Fruit fly (Drosophila melanogaster) whole organism, embryonic: ENCODE results near the gene TfIIA-S.
A peak's percentile ranks its signal among the peaks of the same experiment; 100 is the strongest.

Experiments used
- Ada2b ChIP-seq: fragments of 200-800 bp; sonication (Bioruptor generic); IDR thresholded peaks from 2 replicates; pipeline ENCODE4 v1.3.6; 2022; ENCODE audit warnings: missing biosample characterization, missing genetic modification characterization
- Asciz ChIP-seq: fragments of 200-800 bp; sonication (Bioruptor generic); optimal IDR thresholded peaks from 2 replicates; lab custom pipeline; 2017; ENCODE audit warnings: missing biosample characterization, mild to moderate bottlenecking, missing genetic modification characterization, missing genetic modification reagents
- CG11504 ChIP-seq: fragments of 200-800 bp; sonication (Bioruptor generic); optimal IDR thresholded peaks from 3 replicates; lab custom pipeline; 2019; ENCODE audit warnings: missing biosample characterization, mild to moderate bottlenecking, missing genetic modification characterization, moderate library complexity
- CG11560 ChIP-seq: fragments of 200-800 bp; sonication (Bioruptor generic); IDR thresholded peaks from 3 replicates; pipeline ENCODE4 v1.3.6; 2022; ENCODE audit warnings: missing biosample characterization, missing genetic modification characterization
- CG12071 ChIP-seq: fragments of 200-800 bp; sonication (Bioruptor generic); optimal IDR thresholded peaks from 3 replicates; lab custom pipeline; 2018; ENCODE audit warnings: missing biosample characterization, mild to moderate bottlenecking, missing genetic modification characterization
- CG14050 ChIP-seq: fragments of 200-800 bp; sonication (Bioruptor generic); IDR thresholded peaks from 3 replicates; pipeline ENCODE4 v1.3.6; 2022; ENCODE audit warnings: missing biosample characterization, missing genetic modification characterization
- CG2116 ChIP-seq: fragments of 200-800 bp; sonication (Bioruptor generic); optimal IDR thresholded peaks from 3 replicates; lab custom pipeline; 2018; ENCODE audit warnings: missing biosample characterization, mild to moderate bottlenecking, missing genetic modification characterization
- CG2202 ChIP-seq: fragments of 200-800 bp; sonication (Bioruptor generic); optimal IDR thresholded peaks from 2 replicates; lab custom pipeline; 2018; ENCODE audit warnings: missing biosample characterization, mild to moderate bottlenecking, missing genetic modification characterization
- CG30403 ChIP-seq: fragments of 200-800 bp; sonication (Bioruptor generic); optimal IDR thresholded peaks from 3 replicates; lab custom pipeline; 2016; ENCODE audit warnings: missing biosample characterization, missing genetic modification characterization
- CG3847 ChIP-seq: fragments of 200-800 bp; sonication (Bioruptor generic); IDR thresholded peaks from 2 replicates; pipeline ENCODE4 v1.3.6; 2022; ENCODE audit warnings: missing biosample characterization, missing genetic modification characterization
- CG4282 ChIP-seq: fragments of 200-800 bp; sonication (Bioruptor generic); optimal IDR thresholded peaks from 2 replicates; lab custom pipeline; 2016; ENCODE audit warnings: missing biosample characterization, missing genetic modification characterization
- CG4617 ChIP-seq: fragments of 200-800 bp; sonication (Bioruptor generic); optimal IDR thresholded peaks from 3 replicates; lab custom pipeline; 2016; ENCODE audit warnings: missing biosample characterization, missing genetic modification characterization, borderline replicate concordance
- CG5180 ChIP-seq: fragments of 200-800 bp; sonication (Bioruptor generic); optimal IDR thresholded peaks from 3 replicates; lab custom pipeline; 2017; ENCODE audit warnings: missing biosample characterization, missing genetic modification characterization, mild to moderate bottlenecking, moderate library complexity, missing genetic modification reagents
- CG6654 ChIP-seq: fragments of 200-800 bp; sonication (Bioruptor generic); optimal IDR thresholded peaks from 2 replicates; lab custom pipeline; 2017; ENCODE audit warnings: missing biosample characterization, mild to moderate bottlenecking, missing genetic modification characterization
- CG6683 ChIP-seq: fragments of 200-800 bp; sonication (Bioruptor generic); optimal IDR thresholded peaks from 2 replicates; lab custom pipeline; 2017; ENCODE audit warnings: missing biosample characterization, mild to moderate bottlenecking, missing genetic modification characterization, missing genetic modification reagents
- CG6813 ChIP-seq: fragments of 200-800 bp; sonication (Bioruptor generic); optimal IDR thresholded peaks from 2 replicates; lab custom pipeline; 2017; ENCODE audit warnings: missing biosample characterization, missing genetic modification characterization, mild to moderate bottlenecking, moderate library complexity, missing genetic modification reagents
- CG7745 ChIP-seq: fragments of 200-800 bp; sonication (Bioruptor generic); optimal IDR thresholded peaks from 2 replicates; lab custom pipeline; 2018; ENCODE audit warnings: missing biosample characterization, mild to moderate bottlenecking, missing genetic modification characterization, moderate library complexity
- Dek ChIP-seq: fragments of 200-800 bp; sonication (Bioruptor generic); optimal IDR thresholded peaks from 3 replicates; lab custom pipeline; 2019; ENCODE audit warnings: missing biosample characterization, mild to moderate bottlenecking, missing genetic modification characterization, moderate library complexity
- ERR ChIP-seq: fragments of 200-800 bp; sonication (Bioruptor generic); optimal IDR thresholded peaks from 2 replicates; lab custom pipeline; 2016; ENCODE audit warnings: missing biosample characterization, missing genetic modification characterization
- Fer3 ChIP-seq: fragments of 200-800 bp; sonication (Bioruptor generic); optimal IDR thresholded peaks from 2 replicates; lab custom pipeline; 2018; ENCODE audit warnings: missing biosample characterization, mild to moderate bottlenecking, missing genetic modification characterization, moderate library complexity
- Hmr ChIP-seq: fragments of 200-800 bp; sonication (Bioruptor generic); optimal IDR thresholded peaks from 3 replicates; lab custom pipeline; 2017; ENCODE audit warnings: mild to moderate bottlenecking, missing biosample characterization, missing genetic modification reagents, missing genetic modification characterization
- Hmx ChIP-seq: fragments of 200-800 bp; sonication (Bioruptor generic); optimal IDR thresholded peaks from 2 replicates; lab custom pipeline; 2016; ENCODE audit warnings: missing biosample characterization, missing genetic modification characterization
- Jarid2 ChIP-seq: fragments of 200-800 bp; sonication (Bioruptor generic); optimal IDR thresholded peaks from 3 replicates; lab custom pipeline; 2017; ENCODE audit warnings: mild to moderate bottlenecking, missing biosample characterization, missing genetic modification reagents, missing genetic modification characterization
- MESR4 ChIP-seq: fragments of 200-800 bp; sonication (Bioruptor generic); optimal IDR thresholded peaks from 2 replicates; lab custom pipeline; 2018; ENCODE audit warnings: missing biosample characterization, mild to moderate bottlenecking, missing genetic modification characterization, moderate library complexity
- Optix ChIP-seq: fragments of 200-800 bp; sonication (Bioruptor generic); IDR thresholded peaks from 3 replicates; pipeline ENCODE4 v1.3.6; 2022; ENCODE audit warnings: missing biosample characterization, missing genetic modification characterization
- Spps ChIP-seq: fragments of 200-800 bp; sonication (Bioruptor generic); optimal IDR thresholded peaks from 2 replicates; lab custom pipeline; 2018; ENCODE audit warnings: missing biosample characterization, mild to moderate bottlenecking, missing genetic modification characterization
- TFAM ChIP-seq: fragments of 200-800 bp; sonication (Bioruptor generic); optimal IDR thresholded peaks from 2 replicates; lab custom pipeline; 2017; ENCODE audit warnings: missing biosample characterization, missing genetic modification characterization, inconsistent platforms
- Trl ChIP-seq, 3 experiments: fragments of >200 bp in 2 of 3; fragments of 200-800 bp in 1 of 3; sonication (Bioruptor generic) in 1 of 3; optimal IDR thresholded peaks; 2 replicates in 1 of 3; 3 replicates in 2 of 3; lab custom pipeline; 2016 to 2017; ENCODE audit warnings: missing biosample characterization in 1 of 3, missing genetic modification characterization in 1 of 3
- Usf ChIP-seq: fragments of 200-800 bp; sonication (Bioruptor generic); optimal IDR thresholded peaks from 2 replicates; lab custom pipeline; 2017; ENCODE audit warnings: missing genotype, missing biosample characterization, missing genetic modification characterization
- ac ChIP-seq: fragments of 200-800 bp; sonication (Bioruptor generic); optimal IDR thresholded peaks from 3 replicates; lab custom pipeline; 2017; ENCODE audit warnings: missing biosample characterization, mild to moderate bottlenecking, missing genetic modification characterization
- ap ChIP-seq: fragments of 200-800 bp; sonication (Bioruptor generic); IDR thresholded peaks from 2 replicates; pipeline ENCODE4 v1.3.6; 2022; ENCODE audit warnings: missing biosample characterization, missing genetic modification characterization
- az2 ChIP-seq: fragments of 200-800 bp; sonication (Bioruptor generic); optimal IDR thresholded peaks from 3 replicates; lab custom pipeline; 2016; ENCODE audit warnings: missing biosample characterization, missing genetic modification characterization
- cg ChIP-seq: fragments of 200-800 bp; sonication (Bioruptor generic); optimal IDR thresholded peaks from 3 replicates; lab custom pipeline; 2019; ENCODE audit warnings: missing biosample characterization, mild to moderate bottlenecking, missing genetic modification characterization, moderate library complexity
- ci ChIP-seq: fragments of 200-800 bp; sonication (Bioruptor generic); IDR thresholded peaks from 3 replicates; pipeline ENCODE4 v1.3.6; 2022; ENCODE audit warnings: missing biosample characterization, missing genetic modification characterization
- crc ChIP-seq: fragments of 200-800 bp; sonication (Bioruptor generic); optimal IDR thresholded peaks from 2 replicates; lab custom pipeline; 2016; ENCODE audit warnings: missing biosample characterization, missing genetic modification characterization
- emc ChIP-seq: fragments of 200-800 bp; sonication (Bioruptor generic); optimal IDR thresholded peaks from 2 replicates; lab custom pipeline; 2016; ENCODE audit warnings: missing biosample characterization, missing genetic modification characterization
- ewg ChIP-seq: fragments of 200-800 bp; sonication (Bioruptor generic); optimal IDR thresholded peaks from 3 replicates; lab custom pipeline; 2017; ENCODE audit warnings: mild to moderate bottlenecking, missing biosample characterization, missing genetic modification reagents, missing genetic modification characterization
- eyg ChIP-seq: fragments of 200-800 bp; sonication (Bioruptor generic); optimal IDR thresholded peaks from 3 replicates; lab custom pipeline; 2016; ENCODE audit warnings: missing biosample characterization, missing genetic modification characterization
- fd3F ChIP-seq: fragments of 200-800 bp; sonication (Bioruptor generic); optimal IDR thresholded peaks from 2 replicates; lab custom pipeline; 2018; ENCODE audit warnings: missing biosample characterization, mild to moderate bottlenecking, missing genetic modification characterization, moderate library complexity
- gem ChIP-seq: fragments of 200-800 bp; sonication (Bioruptor generic); optimal IDR thresholded peaks from 2 replicates; lab custom pipeline; 2019; ENCODE audit warnings: missing biosample characterization, mild to moderate bottlenecking, missing genetic modification characterization, moderate library complexity
- gsb-n ChIP-seq: fragments of 200-800 bp; sonication (Bioruptor generic); optimal IDR thresholded peaks from 3 replicates; lab custom pipeline; 2018; ENCODE audit warnings: missing biosample characterization, mild to moderate bottlenecking, missing genetic modification characterization
- ken ChIP-seq: fragments of 200-800 bp; sonication (Bioruptor generic); IDR thresholded peaks from 3 replicates; pipeline ENCODE4 v1.3.6; 2022; ENCODE audit warnings: missing biosample characterization, missing genetic modification characterization
- pb ChIP-seq: fragments of 200-800 bp; sonication (Bioruptor generic); optimal IDR thresholded peaks from 3 replicates; lab custom pipeline; 2016; ENCODE audit warnings: missing biosample characterization, missing genetic modification characterization
- ssp ChIP-seq: fragments of 200-800 bp; sonication (Bioruptor generic); IDR thresholded peaks from 2 replicates; pipeline ENCODE4 v1.3.6; 2022; ENCODE audit warnings: missing biosample characterization, missing genetic modification characterization
- tgo ChIP-seq: fragments of 200-800 bp; sonication (Bioruptor generic); IDR thresholded peaks from 3 replicates; pipeline ENCODE4 v1.3.6; 2022; ENCODE audit warnings: missing biosample characterization, missing genetic modification characterization
- trem ChIP-seq: fragments of 200-800 bp; optimal IDR thresholded peaks from 3 replicates; lab custom pipeline; 2019; ENCODE audit warnings: missing biosample characterization, mild to moderate bottlenecking, missing genetic modification characterization, moderate library complexity
- vfl ChIP-seq: fragments of 200-800 bp; sonication (Bioruptor generic); optimal IDR thresholded peaks from 2 replicates; lab custom pipeline; 2016; ENCODE audit warnings: missing biosample characterization, missing genetic modification characterization
- vvl ChIP-seq: fragments of 200-800 bp; sonication (Bioruptor generic); IDR thresholded peaks from 2 replicates; pipeline ENCODE4 v1.3.6; 2022; ENCODE audit warnings: missing biosample characterization, missing genetic modification characterization
- wek ChIP-seq: fragments of 200-800 bp; sonication (Bioruptor generic); optimal IDR thresholded peaks from 3 replicates; lab custom pipeline; 2018; ENCODE audit warnings: missing biosample characterization, mild to moderate bottlenecking, missing genetic modification characterization, moderate library complexity

TfIIA-S gene

DNA sequence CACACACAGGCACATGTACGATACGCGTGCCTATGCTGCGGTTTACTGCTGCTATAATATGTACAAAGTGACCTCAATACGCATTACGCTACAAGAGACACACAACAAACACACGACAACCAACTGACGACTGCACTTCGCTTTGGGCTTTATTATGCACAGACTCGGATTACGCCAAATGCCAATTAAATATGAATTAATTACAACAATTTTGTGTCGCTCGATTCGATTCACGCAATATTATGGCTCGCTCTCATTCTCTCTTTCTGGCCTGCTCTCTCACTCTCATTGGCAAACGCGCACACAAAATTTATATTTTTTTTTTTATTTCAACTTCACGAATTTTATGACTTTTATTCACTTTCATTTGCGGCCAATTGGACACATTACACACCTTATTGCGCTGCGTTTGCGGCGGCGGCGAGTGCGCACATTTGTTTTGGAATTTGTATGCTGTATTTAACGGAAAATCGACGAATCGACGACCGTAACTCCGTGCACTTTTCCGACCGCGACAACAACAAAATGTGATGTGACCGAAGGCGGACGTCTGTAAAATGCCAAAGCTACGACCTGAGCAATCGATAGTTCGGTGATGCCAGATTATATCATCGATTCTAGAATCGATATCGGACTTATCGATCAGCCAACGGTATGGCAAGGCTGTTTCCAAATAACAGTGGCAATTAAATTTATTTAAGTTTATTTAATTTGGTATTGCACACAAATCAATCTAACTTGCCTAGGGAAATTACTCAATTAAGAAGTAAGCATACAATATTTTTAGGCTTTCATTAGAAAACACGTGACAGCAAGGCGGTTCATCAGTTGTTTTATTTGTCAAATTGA is 31.9 kb upstream of the TfIIA-S start, which contains the start of the genes sba and CG31141 (continued):
- TF ChIP-seq gsb-n = peak; percentile 45
- no peak for TF ChIP-seq CG30403 (GFP tag; lab: Kevin White, UChicago)
- peak; percentile 58 for TF ChIP-seq CG4617 (GFP tag; lab: Kevin White, UChicago)
- no peak for TF ChIP-seq CG7745 (tag; lab: Kevin White, UChicago)
- no peak for TF ChIP-seq ERR (GFP tag; lab: Kevin White, UChicago)
- no peak for TF ChIP-seq gem
- TF ChIP-seq pb = no peak
- no peak for TF ChIP-seq Asciz (GFP tag; lab: Kevin White, UChicago)
- TF ChIP-seq Ada2b (GFP tag; lab: Robert Waterston, UW) = no peak
- peak; percentile 90 for TF ChIP-seq Jarid2
- no peak for TF ChIP-seq CG2202
- no peak for TF ChIP-seq CG6813 (GFP tag; lab: Kevin White, UChicago)
- peak; percentile 65 for TF ChIP-seq trem
- TF ChIP-seq ssp = no peak
- TF ChIP-seq CG11504 (tag; lab: Kevin White, UChicago) = peak; percentile 14
- peak; percentile 44 for TF ChIP-seq wek (GFP tag; lab: Kevin White, UChicago)
- TF ChIP-seq ken = no peak
- no peak for TF ChIP-seq ewg (GFP tag; lab: Kevin White, UChicago)
- no peak for TF ChIP-seq CG6654 (GFP tag; lab: Kevin White, UChicago)
- TF ChIP-seq Spps = peak; percentile 4
- no peak for TF ChIP-seq emc
- TF ChIP-seq CG4282 = no peak
- TF ChIP-seq CG6683 = no peak
- TF ChIP-seq Dek (tag; lab: Kevin White, UChicago) = peak; percentile 24
- TF ChIP-seq CG3847 (GFP tag; lab: Robert Waterston, UW) = peak; percentile 71
- TF ChIP-seq CG5180 = no peak
- no peak for TF ChIP-seq ap
- peak; percentile 77 to 91 for TF ChIP-seq Trl (optimal IDR thresholded peaks at IDR 0.05; lab: Kevin White, UChicago)
- TF ChIP-seq Trl (GFP tag; optimal IDR thresholded peaks at IDR 0.05; lab: Kevin White, UChicago) = no peak
- TF ChIP-seq CG12071 = no peak
- TF ChIP-seq eyg (GFP tag; lab: Kevin White, UChicago) = no peak
- TF ChIP-seq Hmx (GFP tag; lab: Kevin White, UChicago) = no peak
- peak; percentile 77; the same call in 2 of the 3 replicates for TF ChIP-seq ci
- TF ChIP-seq Optix = no peak
- peak; percentile 34 for TF ChIP-seq CG2116 (GFP tag; lab: Kevin White, UChicago)
- TF ChIP-seq crc (GFP tag; lab: Kevin White, UChicago) = no peak
- TF ChIP-seq ac = no peak
- no peak for TF ChIP-seq vfl
- peak; percentile 45 for TF ChIP-seq vvl (GFP tag; lab: Robert Waterston, UW)
- peak; percentile 75 for TF ChIP-seq cg (GFP tag; lab: Kevin White, UChicago)
- peak; percentile 16 for TF ChIP-seq TFAM (GFP tag; lab: Kevin White, UChicago)
- TF ChIP-seq az2 (GFP tag; lab: Kevin White, UChicago) = no peak
- no peak for TF ChIP-seq fd3F (GFP tag; lab: Kevin White, UChicago)
- no peak for TF ChIP-seq CG11560 (tag; lab: Robert Waterston, UW)
- peak; percentile 71 for TF ChIP-seq MESR4 (GFP tag; lab: Kevin White, UChicago)
- no peak for TF ChIP-seq CG14050
- no peak for TF ChIP-seq Usf
- no peak for TF ChIP-seq Fer3 (tag; lab: Kevin White, UChicago)
- TF ChIP-seq tgo (GFP tag; lab: Robert Waterston, UW) = no peak
- peak; percentile 29 for TF ChIP-seq Hmr (GFP tag; lab: Kevin White, UChicago)
